Worm (Caenorhabditis elegans): ENCODE results near the gene pals-33.

DNA sequence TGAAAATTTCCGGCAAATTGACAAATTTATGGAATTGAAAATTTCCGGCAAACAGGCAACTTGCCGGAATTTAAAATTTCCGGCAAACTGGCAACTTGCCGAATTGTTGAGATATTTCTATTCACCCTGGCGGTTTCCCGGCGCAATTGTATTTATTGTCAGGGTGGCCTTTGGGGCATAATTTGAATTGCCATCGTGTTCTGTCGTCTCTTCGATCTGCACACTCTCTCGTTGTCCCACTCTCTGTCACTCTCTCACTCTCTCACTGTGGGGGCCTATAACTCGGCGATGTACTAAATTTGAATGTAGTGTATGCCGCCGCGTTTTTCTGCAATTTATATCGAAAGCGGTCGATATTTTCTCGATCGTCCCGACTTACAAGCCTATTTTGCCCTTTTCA, 29.8 kb downstream of the pals-33 start:
- TF ChIP-seq jun-1 (tag; optimal IDR thresholded peaks at IDR 0.05), result no peak
- no peak for TF ChIP-seq ces-1 (GFP tag; optimal IDR thresholded peaks at IDR 0.05)
- TF ChIP-seq nhr-12 (tag; optimal IDR thresholded peaks at IDR 0.05), result no peak
- no peak for TF ChIP-seq lin-13 (GFP tag; optimal IDR thresholded peaks at IDR 0.05)

Measured in whole organism, L1 larva.